Fruit fly (Drosophila melanogaster) whole organism, embryonic: ENCODE measurements around the gene CG4733.

Source experiments
- Atf6 ChIP-seq: fragments of 200-800 bp; sonication (Bioruptor generic); IDR thresholded peaks from 2 replicates; pipeline ENCODE4 v1.3.6; 2022; ENCODE audit warnings: missing biosample characterization, missing genetic modification characterization
- Awh ChIP-seq: fragments of 200-800 bp; sonication (Bioruptor generic); IDR thresholded peaks from 2 replicates; pipeline ENCODE4, ENCODE4 v1.3.6; 2022; ENCODE audit warnings: missing biosample characterization, missing genetic modification characterization
- CG1024 ChIP-seq: fragments of 200-800 bp; sonication (Bioruptor generic); IDR thresholded peaks from 2 replicates; pipeline ENCODE4 v1.3.6; 2022; ENCODE audit warnings: missing biosample characterization, missing genetic modification characterization
- CG10366 ChIP-seq: fragments of 200-800 bp; sonication (Bioruptor generic); IDR thresholded peaks from 2 replicates; pipeline ENCODE4 v1.3.6; 2022; ENCODE audit warnings: missing biosample characterization, missing genetic modification characterization
- CG10431 ChIP-seq: fragments of 200-800 bp; sonication (Bioruptor generic); optimal IDR thresholded peaks from 3 replicates; lab custom pipeline; 2018; ENCODE audit warnings: missing biosample characterization, mild to moderate bottlenecking, missing genetic modification characterization
- CG10565 ChIP-seq: fragments of 200-800 bp; sonication (Bioruptor generic); optimal IDR thresholded peaks from 3 replicates; lab custom pipeline; 2016; ENCODE audit warnings: missing biosample characterization, mild to moderate bottlenecking, missing genetic modification characterization
- CG11696 ChIP-seq: fragments of 200-800 bp; sonication (Bioruptor generic); IDR thresholded peaks from 2 replicates; pipeline ENCODE4 v1.3.6; 2022; ENCODE audit warnings: missing biosample characterization, missing genetic modification characterization
- CG12391 ChIP-seq: fragments of 200-800 bp; sonication (Bioruptor generic); optimal IDR thresholded peaks from 3 replicates; lab custom pipeline; 2018; ENCODE audit warnings: missing biosample characterization, mild to moderate bottlenecking, missing genetic modification characterization, moderate library complexity
- CG12659 ChIP-seq: fragments of 200-800 bp; sonication (Bioruptor generic); optimal IDR thresholded peaks from 3 replicates; lab custom pipeline; 2017; ENCODE audit warnings: mild to moderate bottlenecking, missing biosample characterization, missing genetic modification reagents, missing genetic modification characterization
- CG15011 ChIP-seq: fragments of 200-800 bp; sonication (Bioruptor generic); optimal IDR thresholded peaks from 3 replicates; lab custom pipeline; 2018; ENCODE audit warnings: missing biosample characterization, mild to moderate bottlenecking, missing genetic modification characterization
- CG18476 ChIP-seq: fragments of 200-800 bp; sonication (Bioruptor generic); optimal IDR thresholded peaks from 2 replicates; lab custom pipeline; 2016; ENCODE audit warnings: missing biosample characterization, mild to moderate bottlenecking, missing genetic modification characterization
- CG33213 ChIP-seq: fragments of 200-800 bp; sonication (Bioruptor generic); optimal IDR thresholded peaks from 3 replicates; lab custom pipeline; 2016; ENCODE audit warnings: missing biosample characterization, missing genetic modification characterization
- CG3407 ChIP-seq: fragments of 200-800 bp; sonication (Bioruptor generic); optimal IDR thresholded peaks from 2 replicates; lab custom pipeline; 2018; ENCODE audit warnings: missing biosample characterization, mild to moderate bottlenecking, missing genetic modification characterization
- CG43689 ChIP-seq: fragments of 200-800 bp; sonication (Bioruptor generic); IDR thresholded peaks from 2 replicates; pipeline ENCODE4 v1.3.6; 2022; ENCODE audit warnings: missing biosample characterization, missing genetic modification characterization
- CG5180 ChIP-seq: fragments of 200-800 bp; sonication (Bioruptor generic); optimal IDR thresholded peaks from 3 replicates; lab custom pipeline; 2017; ENCODE audit warnings: missing biosample characterization, missing genetic modification characterization, mild to moderate bottlenecking, moderate library complexity, missing genetic modification reagents
- CG6272 ChIP-seq: fragments of 200-800 bp; sonication (Bioruptor generic); IDR thresholded peaks from 2 replicates; pipeline ENCODE4 v1.3.6; 2022; ENCODE audit warnings: missing biosample characterization, missing genetic modification characterization
- CG6683 ChIP-seq: fragments of 200-800 bp; sonication (Bioruptor generic); optimal IDR thresholded peaks from 2 replicates; lab custom pipeline; 2017; ENCODE audit warnings: missing biosample characterization, mild to moderate bottlenecking, missing genetic modification characterization, missing genetic modification reagents
- CG6791 ChIP-seq: fragments of 200-800 bp; sonication (Bioruptor generic); IDR thresholded peaks from 3 replicates; pipeline ENCODE4 v1.3.6; 2022; ENCODE audit warnings: missing biosample characterization, missing genetic modification characterization; ENCODE audit not compliant: partially characterized antibody
- CG7987 ChIP-seq: fragments of 200-800 bp; sonication (Bioruptor generic); optimal IDR thresholded peaks from 2 replicates; lab custom pipeline; 2018; ENCODE audit warnings: missing biosample characterization, mild to moderate bottlenecking, missing genetic modification characterization, moderate library complexity
- CG9215 ChIP-seq: fragments of 200-800 bp; sonication (Bioruptor generic); IDR thresholded peaks from 2 replicates; pipeline ENCODE4 v1.3.6; 2022; ENCODE audit warnings: missing biosample characterization, missing genetic modification characterization
- CG9932 ChIP-seq: fragments of 200-800 bp; sonication (Bioruptor generic); IDR thresholded peaks from 2 replicates; pipeline ENCODE4 v1.3.6; 2022; ENCODE audit warnings: missing biosample characterization, missing genetic modification characterization
- D19A ChIP-seq: fragments of 200-800 bp; optimal IDR thresholded peaks from 3 replicates; lab custom pipeline; 2019; ENCODE audit warnings: missing biosample characterization, mild to moderate bottlenecking, missing genetic modification characterization, moderate library complexity
- E2f1 ChIP-seq: fragments of 200-800 bp; sonication (Bioruptor generic); IDR thresholded peaks from 2 replicates; pipeline ENCODE4 v1.3.6; 2022; ENCODE audit warnings: missing biosample characterization, missing genetic modification characterization
- H2.0 ChIP-seq: fragments of 200-800 bp; sonication (Bioruptor generic); IDR thresholded peaks from 2 replicates; pipeline ENCODE4 v1.3.6; 2022; ENCODE audit warnings: missing biosample characterization, missing genetic modification characterization
- HLH4C ChIP-seq: fragments of 200-800 bp; sonication (Bioruptor generic); IDR thresholded peaks from 3 replicates; pipeline ENCODE4 v1.3.6; 2022; ENCODE audit warnings: missing biosample characterization, missing genetic modification characterization; ENCODE audit not compliant: partially characterized antibody
- Kr ChIP-seq: fragments of 200-800 bp; sonication (Bioruptor generic); optimal IDR thresholded peaks from 2 replicates; lab custom pipeline; 2017; ENCODE audit warnings: missing biosample characterization, mild to moderate bottlenecking, missing genetic modification characterization
- Lim3 ChIP-seq: fragments of 200-800 bp; sonication (Bioruptor generic); IDR thresholded peaks from 2 replicates; pipeline ENCODE4 v1.3.6; 2022; ENCODE audit warnings: missing biosample characterization, missing genetic modification characterization
- Optix ChIP-seq: fragments of 200-800 bp; sonication (Bioruptor generic); IDR thresholded peaks from 3 replicates; pipeline ENCODE4 v1.3.6; 2022; ENCODE audit warnings: missing biosample characterization, missing genetic modification characterization
- Ptx1 ChIP-seq: fragments of 200-800 bp; sonication (Bioruptor generic); IDR thresholded peaks from 2 replicates; pipeline ENCODE4 v1.3.6; 2022; ENCODE audit warnings: missing biosample characterization, missing genetic modification characterization
- Sry-δ ChIP-seq: fragments of 200-800 bp; sonication (Bioruptor generic); optimal IDR thresholded peaks from 2 replicates; lab custom pipeline; 2016; ENCODE audit warnings: missing biosample characterization, missing genetic modification characterization
- Xrp1 ChIP-seq: fragments of 200-800 bp; sonication (Bioruptor generic); IDR thresholded peaks from 2 replicates; pipeline ENCODE4 v1.3.6; 2022; ENCODE audit warnings: missing biosample characterization, missing genetic modification characterization
- aop ChIP-seq: fragments of 200-800 bp; sonication (Bioruptor generic); IDR thresholded peaks from 2 replicates; pipeline ENCODE4 v1.3.6; 2022; ENCODE audit warnings: missing biosample characterization, missing genetic modification characterization
- ase ChIP-seq: fragments of 200-800 bp; sonication (Bioruptor generic); IDR thresholded peaks from 3 replicates; pipeline ENCODE4 v1.3.6; 2022; ENCODE audit warnings: missing biosample characterization, missing genetic modification characterization
- ato ChIP-seq: fragments of 200-800 bp; sonication (Bioruptor generic); IDR thresholded peaks from 2 replicates; pipeline ENCODE4 v1.3.6; 2022; ENCODE audit warnings: missing biosample characterization, missing genetic modification characterization; ENCODE audit not compliant: partially characterized antibody
- bsh ChIP-seq, 2 experiments: fragments of 200-800 bp; sonication (Bioruptor generic); optimal IDR thresholded peaks; 2 replicates each; lab custom pipeline; 2017 to 2018; ENCODE audit warnings: mild to moderate bottlenecking in 2 of 2, missing biosample characterization in 2 of 2, missing genetic modification characterization in 2 of 2, moderate library complexity in 1 of 2
- ci ChIP-seq: fragments of 200-800 bp; sonication (Bioruptor generic); IDR thresholded peaks from 3 replicates; pipeline ENCODE4 v1.3.6; 2022; ENCODE audit warnings: missing biosample characterization, missing genetic modification characterization
- dpn ChIP-seq, 2 experiments: fragments of 200-800 bp; sonication (Bioruptor generic); optimal IDR thresholded peaks; 3 replicates each; lab custom pipeline; 2016; ENCODE audit warnings: missing biosample characterization in 2 of 2, missing genetic modification characterization in 2 of 2
- ems ChIP-seq: fragments of 200-800 bp; sonication (Bioruptor generic); optimal IDR thresholded peaks from 3 replicates; lab custom pipeline; 2016; ENCODE audit warnings: missing biosample characterization, missing genetic modification characterization
- fd3F ChIP-seq: fragments of 200-800 bp; sonication (Bioruptor generic); optimal IDR thresholded peaks from 2 replicates; lab custom pipeline; 2018; ENCODE audit warnings: missing biosample characterization, mild to moderate bottlenecking, missing genetic modification characterization, moderate library complexity
- gsb ChIP-seq: fragments of 200-800 bp; sonication (Bioruptor generic); IDR thresholded peaks from 2 replicates; pipeline ENCODE4 v1.3.6; 2022; ENCODE audit warnings: missing biosample characterization, missing genetic modification characterization
- hb ChIP-seq: fragments of 200-800 bp; sonication (Bioruptor generic); IDR thresholded peaks from 3 replicates; pipeline ENCODE4 v1.3.6; 2022; ENCODE audit warnings: missing biosample characterization, missing genetic modification characterization; ENCODE audit not compliant: partially characterized antibody
- lab ChIP-seq: fragments of 200-800 bp; sonication (Bioruptor generic); optimal IDR thresholded peaks from 3 replicates; lab custom pipeline; 2017; ENCODE audit warnings: missing biosample characterization, missing genetic modification characterization, mild to moderate bottlenecking, moderate library complexity, missing genetic modification reagents
- nmo ChIP-seq: fragments of 200-800 bp; sonication (Bioruptor generic); optimal IDR thresholded peaks from 2 replicates; lab custom pipeline; 2018; ENCODE audit warnings: missing biosample characterization, mild to moderate bottlenecking, missing genetic modification characterization, moderate library complexity
- peb ChIP-seq: fragments of 200-800 bp; sonication (Bioruptor generic); IDR thresholded peaks from 2 replicates; pipeline ENCODE4 v1.3.6; 2022; ENCODE audit warnings: missing biosample characterization, missing genetic modification characterization
- pros ChIP-seq: fragments of 200-800 bp; sonication (Bioruptor generic); optimal IDR thresholded peaks from 3 replicates; lab custom pipeline; 2019; ENCODE audit warnings: missing biosample characterization, mild to moderate bottlenecking, missing genetic modification characterization, moderate library complexity
- ranshi ChIP-seq: fragments of 200-800 bp; sonication (Bioruptor generic); IDR thresholded peaks from 2 replicates; pipeline ENCODE4 v1.3.6; 2022; ENCODE audit warnings: missing biosample characterization, missing genetic modification characterization
- slp2 ChIP-seq: fragments of 200-800 bp; sonication (Bioruptor generic); optimal IDR thresholded peaks from 2 replicates; lab custom pipeline; 2016; ENCODE audit warnings: missing biosample characterization, missing genetic modification characterization
- stc ChIP-seq: fragments of 200-800 bp; sonication (Bioruptor generic); IDR thresholded peaks from 2 replicates; pipeline ENCODE4 v1.3.6; 2022; ENCODE audit warnings: missing biosample characterization, missing genetic modification characterization
- tio ChIP-seq: fragments of 200-800 bp; sonication (Bioruptor generic); optimal IDR thresholded peaks from 2 replicates; lab custom pipeline; 2017; ENCODE audit warnings: missing biosample characterization, missing genetic modification characterization, inconsistent platforms

Gene CG4733

DNA sequence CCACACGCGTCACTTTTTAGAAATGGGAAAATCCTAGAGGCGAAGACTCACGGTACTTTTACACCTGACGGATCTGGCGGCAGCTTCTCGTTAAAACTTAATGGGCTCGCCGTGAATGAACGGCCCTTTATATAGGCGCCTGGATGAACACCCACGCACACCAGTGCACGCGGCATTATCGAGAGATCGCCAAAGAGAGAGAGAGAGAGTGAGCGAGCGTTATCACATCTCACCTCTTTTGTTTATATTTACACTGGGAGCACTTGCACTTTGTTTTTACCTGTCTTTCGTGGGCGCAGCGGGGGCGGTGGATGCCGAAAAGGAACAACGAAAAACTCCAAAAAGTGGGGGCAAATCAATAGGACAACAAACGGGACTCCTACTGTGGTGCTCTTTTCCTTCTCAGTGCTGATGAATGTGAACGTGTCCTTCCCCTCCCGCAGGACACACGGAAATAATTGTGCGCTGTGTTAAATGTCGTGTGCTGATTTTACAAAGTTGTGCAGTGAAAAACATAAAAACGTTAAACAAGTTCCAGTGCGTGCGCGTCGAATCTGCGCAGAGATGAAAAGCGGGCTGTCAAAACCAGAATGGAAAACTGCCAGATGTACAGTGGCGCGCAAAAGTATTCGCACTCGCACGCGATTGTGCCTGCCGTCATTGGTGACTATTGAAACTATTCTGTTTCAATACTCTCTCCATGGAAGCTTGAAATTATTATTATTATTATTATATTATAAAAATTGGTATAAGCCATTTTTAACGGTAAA, 15.2 kb upstream of the CG4733 start, which contains the start of gene Mrp5 (continued):
- TF ChIP-seq CG43689 (GFP tag; lab: Robert Waterston, UW), result peak; percentile 50; the same call in 1 of the 2 replicates
- TF ChIP-seq Xrp1 (GFP tag; lab: Robert Waterston, UW), result peak; percentile 64
- peak; percentile 48; the same call in 1 of the 2 replicates for TF ChIP-seq ranshi (GFP tag; lab: Robert Waterston, UW)
- TF ChIP-seq CG6791 (GFP tag; lab: Robert Waterston, UW), result no peak
- peak; percentile 52 for TF ChIP-seq Ptx1 (GFP tag; lab: Robert Waterston, UW)
- TF ChIP-seq CG6272 (GFP tag; lab: Robert Waterston, UW), result no peak
- TF ChIP-seq CG33213 (GFP tag; lab: Kevin White, UChicago), result no peak
- TF ChIP-seq CG18476 (GFP tag; lab: Kevin White, UChicago), result no peak
- TF ChIP-seq HLH4C (GFP tag; lab: Robert Waterston, UW), result 0 out of 3 replicates have a peak, but pooled peaks have one; percentile 46
- TF ChIP-seq ato (GFP tag; lab: Robert Waterston, UW), result no peak
- no peak for TF ChIP-seq CG3407 (GFP tag; lab: Kevin White, UChicago)
- TF ChIP-seq CG12659 (GFP tag; lab: Kevin White, UChicago), result peak; percentile 26
- peak; percentile 29; the same call in 1 of the 2 replicates for TF ChIP-seq H2.0 (GFP tag; lab: Robert Waterston, UW)
- no peak for TF ChIP-seq gsb (GFP tag; lab: Robert Waterston, UW)
- no peak for TF ChIP-seq pros (GFP tag; lab: Kevin White, UChicago)
- TF ChIP-seq ci (GFP tag; lab: Robert Waterston, UW), result peak; percentile 76
- no peak for TF ChIP-seq CG6683 (GFP tag; lab: Kevin White, UChicago)
- peak; percentile 33 for TF ChIP-seq D19A (tag; lab: Kevin White, UChicago)
- peak; percentile 36 for TF ChIP-seq lab (GFP tag; lab: Kevin White, UChicago)
- no peak for TF ChIP-seq slp2
- TF ChIP-seq CG11696 (GFP tag; lab: Robert Waterston, UW), result peak; percentile 48
- TF ChIP-seq CG1024 (GFP tag; lab: Robert Waterston, UW), result peak; percentile 63; the same call in 1 of the 2 replicates
- TF ChIP-seq Sry-δ (GFP tag; lab: Kevin White, UChicago), result no peak
- no peak for TF ChIP-seq hb (GFP tag; lab: Robert Waterston, UW)
- TF ChIP-seq ase (GFP tag; lab: Robert Waterston, UW), result peak; percentile 53; the same call in 2 of the 3 replicates
- peak; percentile 62 for TF ChIP-seq E2f1 (GFP tag; lab: Robert Waterston, UW)
- peak; percentile 26 to 46 for TF ChIP-seq dpn (GFP tag; optimal IDR thresholded peaks at IDR 0.05; lab: Kevin White, UChicago)
- no peak; the same call in 1 of the 2 replicates for TF ChIP-seq CG9932 (GFP tag; lab: Robert Waterston, UW)
- peak; percentile 30; the same call in 1 of the 2 replicates for TF ChIP-seq stc (GFP tag; lab: Robert Waterston, UW)
- no peak for TF ChIP-seq Lim3 (GFP tag; lab: Robert Waterston, UW)
- TF ChIP-seq CG7987 (GFP tag; lab: Kevin White, UChicago), result peak; percentile 17
- TF ChIP-seq bsh (GFP tag; optimal IDR thresholded peaks at IDR 0.05; lab: Kevin White, UChicago), result peak; percentile 21 to 35
- TF ChIP-seq Optix (GFP tag; lab: Robert Waterston, UW), result peak; percentile 61; the same call in 2 of the 3 replicates
- TF ChIP-seq CG12391 (tag; lab: Kevin White, UChicago), result peak; percentile 39
- 0 out of 2 replicates have a peak, but pooled peaks have one; percentile 12 for TF ChIP-seq peb (GFP tag; lab: Robert Waterston, UW)
- TF ChIP-seq CG10366, result peak; percentile 69
- peak; percentile 15; the same call in 1 of the 2 replicates for TF ChIP-seq Atf6
- peak; percentile 11 for TF ChIP-seq CG5180 (GFP tag; lab: Kevin White, UChicago)
- peak; percentile 68 for TF ChIP-seq Kr (GFP tag; lab: Kevin White, UChicago)
- TF ChIP-seq aop (GFP tag; lab: Robert Waterston, UW), result peak; percentile 49; the same call in 1 of the 2 replicates
- TF ChIP-seq nmo (GFP tag; lab: Kevin White, UChicago), result peak; percentile 41
- TF ChIP-seq Awh (GFP tag; lab: Robert Waterston, UW), result peak; percentile 61
- no peak for TF ChIP-seq CG10431 (GFP tag; lab: Kevin White, UChicago)
- no peak for TF ChIP-seq CG15011 (GFP tag; lab: Kevin White, UChicago)
- no peak for TF ChIP-seq CG9215 (GFP tag; lab: Robert Waterston, UW)
- TF ChIP-seq fd3F (GFP tag; lab: Kevin White, UChicago), result peak; percentile 9
- no peak for TF ChIP-seq ems
- no peak for TF ChIP-seq CG10565
- TF ChIP-seq tio (GFP tag; lab: Kevin White, UChicago), result peak; percentile 20
